Worm (Caenorhabditis elegans) whole organism, mixed stage, embryonic: ENCODE data around the gene R09H3.3.

ENCODE experiments used
- M03D4.4 ChIP-seq: sonication (generic microtip); optimal IDR thresholded peaks from 2 replicates; lab custom pipeline; 2017; ENCODE audit warnings: mild to moderate bottlenecking, missing genetic modification characterization, missing compliant biosample characterization
- bed-3 ChIP-seq: fragments of 200-800 bp; sonication (Bioruptor generic); optimal IDR thresholded peaks from 3 replicates; lab custom pipeline; 2018; ENCODE audit warnings: mild to moderate bottlenecking, missing genetic modification characterization, moderate library complexity, missing compliant biosample characterization
- blmp-1 ChIP-seq: fragments of 150-350 bp; optimal IDR thresholded peaks from 2 replicates; lab custom pipeline; 2014; ENCODE audit warnings: missing biosample characterization, missing genetic modification characterization
- ceh-39 ChIP-seq: fragments of 150-350 bp; optimal IDR thresholded peaks from 2 replicates; lab custom pipeline; 2014; ENCODE audit warnings: missing biosample characterization, missing genetic modification characterization
- ceh-43 ChIP-seq: fragments of 200-800 bp; sonication (Bioruptor generic); optimal IDR thresholded peaks from 2 replicates; lab custom pipeline; 2018; ENCODE audit warnings: mild to moderate bottlenecking, missing genetic modification characterization, moderate library complexity, missing compliant biosample characterization
- ceh-83 ChIP-seq: fragments of 200-800 bp; sonication (Bioruptor generic); optimal IDR thresholded peaks from 2 replicates; lab custom pipeline; 2018; ENCODE audit warnings: mild to moderate bottlenecking, missing genetic modification characterization, missing compliant biosample characterization
- ces-1 ChIP-seq: fragments of 150-350 bp; optimal IDR thresholded peaks from 2 replicates; lab custom pipeline; 2014; ENCODE audit warnings: missing biosample characterization, missing genetic modification reagents, missing genetic modification characterization
- cnd-1 ChIP-seq: fragments of 200-800 bp; sonication (Bioruptor generic); optimal IDR thresholded peaks from 2 replicates; lab custom pipeline; 2018; ENCODE audit warnings: mild to moderate bottlenecking, missing genetic modification characterization, missing compliant biosample characterization
- drap-1 ChIP-seq: fragments of 200-800 bp; sonication (Bioruptor generic); optimal IDR thresholded peaks from 3 replicates; lab custom pipeline; 2018; ENCODE audit warnings: mild to moderate bottlenecking, missing genetic modification characterization, missing compliant biosample characterization
- elt-1 ChIP-seq: sonication (generic microtip); optimal IDR thresholded peaks from 2 replicates; lab custom pipeline; 2017; ENCODE audit warnings: missing genetic modification characterization, mild to moderate bottlenecking, missing compliant biosample characterization, antibody characterized with exemption, moderate library complexity, borderline replicate concordance; ENCODE audit not compliant: insufficient read depth
- elt-3 ChIP-seq: fragments of 150-350 bp; optimal IDR thresholded peaks from 2 replicates; lab custom pipeline; 2014; ENCODE audit warnings: missing biosample characterization, missing genetic modification characterization
- ham-2 ChIP-seq: fragments of 200-800 bp; sonication (Bioruptor generic); optimal IDR thresholded peaks from 2 replicates; lab custom pipeline; 2018; ENCODE audit warnings: mild to moderate bottlenecking, missing genetic modification characterization, missing compliant biosample characterization
- hlh-1 ChIP-seq: fragments of 150-350 bp; optimal IDR thresholded peaks from 2 replicates; lab custom pipeline; 2014; ENCODE audit warnings: missing biosample characterization, missing genetic modification reagents, missing genetic modification characterization
- lin-13 ChIP-seq: fragments of 150-350 bp; optimal IDR thresholded peaks from 2 replicates; lab custom pipeline; 2014; ENCODE audit warnings: missing biosample characterization, missing genetic modification characterization
- lin-32 ChIP-seq: fragments of 200-800 bp; sonication (Bioruptor generic); optimal IDR thresholded peaks from 2 replicates; lab custom pipeline; 2018; ENCODE audit warnings: mild to moderate bottlenecking, missing genetic modification characterization, missing compliant biosample characterization
- lsy-2 ChIP-seq: fragments of 150-350 bp; optimal IDR thresholded peaks from 2 replicates; lab custom pipeline; 2014; ENCODE audit warnings: missing biosample characterization, missing genetic modification characterization
- mep-1 ChIP-seq: fragments of 150-350 bp; optimal IDR thresholded peaks from 2 replicates; lab custom pipeline; 2017; ENCODE audit warnings: missing biosample characterization, missing genetic modification reagents, missing genetic modification characterization, inconsistent platforms
- nhr-12 ChIP-seq: fragments of 150-350 bp; optimal IDR thresholded peaks from 2 replicates; lab custom pipeline; 2014; ENCODE audit warnings: missing biosample characterization, missing genetic modification characterization
- nhr-2 ChIP-seq: fragments of 150-350 bp; optimal IDR thresholded peaks from 2 replicates; lab custom pipeline; 2014; ENCODE audit warnings: missing biosample characterization, missing genetic modification characterization
- nhr-237 ChIP-seq: fragments of 150-350 bp; optimal IDR thresholded peaks from 2 replicates; lab custom pipeline; 2014; ENCODE audit warnings: missing biosample characterization, missing genetic modification characterization
- nhr-28 ChIP-seq: fragments of 150-350 bp; optimal IDR thresholded peaks from 2 replicates; lab custom pipeline; 2014; ENCODE audit warnings: missing biosample characterization, missing genetic modification characterization
- nhr-76 ChIP-seq: sonication (generic microtip); optimal IDR thresholded peaks from 2 replicates; lab custom pipeline; 2017; ENCODE audit warnings: missing biosample characterization, missing genetic modification characterization
- pha-4 ChIP-seq: fragments of 150-350 bp; optimal IDR thresholded peaks from 2 replicates; lab custom pipeline; 2018; ENCODE audit warnings: missing biosample characterization, missing genetic modification reagents, missing genetic modification characterization
- sem-2 ChIP-seq: fragments of 200-800 bp; sonication (Bioruptor generic); optimal IDR thresholded peaks from 2 replicates; lab custom pipeline; 2018; ENCODE audit warnings: mild to moderate bottlenecking, missing genetic modification characterization, missing compliant biosample characterization
- snpc-4 ChIP-seq: fragments of 150-350 bp; optimal IDR thresholded peaks from 2 replicates; lab custom pipeline; 2014; ENCODE audit warnings: missing biosample characterization, missing genetic modification characterization
- sptf-1 ChIP-seq: sonication (generic microtip); optimal IDR thresholded peaks from 2 replicates; lab custom pipeline; 2017; ENCODE audit warnings: mild to moderate bottlenecking, missing genetic modification characterization, moderate library complexity, missing compliant biosample characterization
- tbx-8 ChIP-seq: fragments of 200-800 bp; sonication (Bioruptor generic); optimal IDR thresholded peaks from 2 replicates; lab custom pipeline; 2018; ENCODE audit warnings: mild to moderate bottlenecking, missing genetic modification characterization, moderate library complexity, missing compliant biosample characterization
- unc-120 ChIP-seq: sonication (generic microtip); optimal IDR thresholded peaks from 2 replicates; lab custom pipeline; 2017; ENCODE audit warnings: missing genetic modification characterization, missing compliant biosample characterization; ENCODE audit not compliant: poor library complexity, severe bottlenecking
- unc-39 ChIP-seq: fragments of 150-350 bp; optimal IDR thresholded peaks from 2 replicates; lab custom pipeline; 2014; ENCODE audit warnings: missing biosample characterization, missing genetic modification characterization
- unc-62 ChIP-seq: fragments of 150-350 bp; optimal IDR thresholded peaks from 2 replicates; lab custom pipeline; 2014; ENCODE audit warnings: missing biosample characterization, missing genetic modification reagents, missing genetic modification characterization
- zip-8 ChIP-seq: fragments of 150-350 bp; optimal IDR thresholded peaks from 2 replicates; lab custom pipeline; 2014; ENCODE audit warnings: missing biosample characterization, missing genetic modification characterization

The R09H3.3 gene

ce11 chrX:1667056-1667455 lies 1.6 kb downstream of the R09H3.3 start:
- TF ChIP-seq elt-1 (tag; lab: Kevin White, UChicago): no peak
- no peak for TF ChIP-seq hlh-1 (tag; lab: Kevin White, UChicago)
- TF ChIP-seq sptf-1 (tag; lab: Kevin White, UChicago): no peak
- no peak for TF ChIP-seq unc-39 (tag; lab: Kevin White, UChicago)
- TF ChIP-seq unc-120 (tag; lab: Kevin White, UChicago): no peak
- no peak for TF ChIP-seq ceh-39
- TF ChIP-seq lsy-2: no peak
- no peak for TF ChIP-seq sem-2
- no peak for TF ChIP-seq ceh-43
- no peak for TF ChIP-seq snpc-4
- no peak for TF ChIP-seq bed-3 (GFP tag; lab: Kevin White, UChicago)
- TF ChIP-seq nhr-2: no peak

ce11 chrX:1664925-1665324 lies 3.7 kb downstream of the R09H3.3 start, which contains the start of gene R09H3.2:
R09H3.2 (minus strand) TSS chrX:1665025.
- TF ChIP-seq tbx-8: no peak
- no peak for TF ChIP-seq M03D4.4 (tag; lab: Kevin White, UChicago)
- no peak for TF ChIP-seq nhr-28 (tag; lab: Kevin White, UChicago)
- no peak for TF ChIP-seq mep-1 (tag; lab: Kevin White, UChicago)
- no peak for TF ChIP-seq pha-4 (tag; lab: Kevin White, UChicago)
- no peak for TF ChIP-seq zip-8 (tag; lab: Kevin White, UChicago)
- TF ChIP-seq hlh-1 (tag; lab: Kevin White, UChicago): no peak
- TF ChIP-seq ceh-43: no peak
- TF ChIP-seq unc-62 (GFP tag; lab: Kevin White, UChicago): no peak
- TF ChIP-seq ceh-83 (GFP tag; lab: Kevin White, UChicago): no peak
- no peak for TF ChIP-seq elt-3
- no peak for TF ChIP-seq blmp-1 (tag; lab: Kevin White, UChicago)
- no peak for TF ChIP-seq nhr-76

DNA sequence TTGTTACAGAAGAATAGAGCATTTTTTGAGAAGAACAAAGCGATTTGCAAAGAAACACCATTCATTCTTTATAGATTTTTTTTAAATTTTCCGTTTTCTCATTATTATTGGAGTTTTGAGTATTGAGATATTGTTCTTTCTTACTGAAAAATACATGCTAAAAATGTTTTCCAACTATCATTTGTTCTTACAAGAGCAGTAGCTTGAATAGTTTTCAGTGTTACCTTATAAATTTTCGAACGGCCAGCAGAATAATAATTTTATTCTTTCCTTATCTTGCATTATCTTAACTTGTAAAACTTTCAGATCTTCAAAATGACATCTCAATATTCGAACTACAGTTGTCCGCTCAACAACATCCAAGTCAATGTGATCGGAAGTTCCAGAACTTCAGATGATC lies 13.4 kb downstream of the R09H3.3 start, which contains the start of gene tbx-32:
Gene tbx-32 (plus strand): TSS at position 301 of the 400 bp plus-strand sequence.
- TF ChIP-seq unc-62 (GFP tag; lab: Kevin White, UChicago) (no peak), ces-1 (GFP tag; lab: Kevin White, UChicago) (no peak), nhr-237 (tag; lab: Kevin White, UChicago) (no peak), elt-3 (no peak), lin-32 (GFP tag; lab: Kevin White, UChicago) (no peak)

- TF ChIP-seq sptf-1 (tag; lab: Kevin White, UChicago) (no peak), hlh-1 (tag; lab: Kevin White, UChicago) (no peak), ceh-39 (no peak), blmp-1 (tag; lab: Kevin White, UChicago) (no peak), ham-2 (GFP tag; lab: Kevin White, UChicago) (no peak)
These were observed 14.5 kb downstream of the R09H3.3 start, which contains the start of gene ZK380.6 for ce11 chrX:1654146-1654545. ZK380.6 (plus strand) TSS chrX:1654446.

- TF ChIP-seq nhr-237 (tag; lab: Kevin White, UChicago) (no peak), zip-8 (tag; lab: Kevin White, UChicago) (no peak), drap-1 (GFP tag; lab: Kevin White, UChicago) (no peak), nhr-12 (no peak)
These were observed 17.0 kb downstream of the R09H3.3 start, which contains the start of gene ZK380.4 for ce11 chrX:1651668-1652067. ZK380.4 (minus strand) TSS chrX:1651994.

- TF ChIP-seq lsy-2: no peak
- TF ChIP-seq elt-3: no peak
- TF ChIP-seq nhr-28 (tag; lab: Kevin White, UChicago): no peak
- TF ChIP-seq hlh-1 (tag; lab: Kevin White, UChicago): no peak
- no peak for TF ChIP-seq lin-13
- no peak for TF ChIP-seq cnd-1 (tag; lab: Kevin White, UChicago)
- no peak for TF ChIP-seq sptf-1 (tag; lab: Kevin White, UChicago)
- TF ChIP-seq ham-2 (GFP tag; lab: Kevin White, UChicago): no peak
These were observed 25.1 kb downstream of the R09H3.3 start for ce11 chrX:1643442-1644096.
